Worm (Caenorhabditis elegans) whole organism, L4 larva: ENCODE results near the gene ZK637.15.

Experiments
- D1046.2 ChIP-seq: fragments of 200-800 bp; sonication (Bioruptor generic); IDR thresholded peaks from 2 replicates; pipeline ENCODE4 v1.3.6; 2022; ENCODE audit warnings: missing genetic modification characterization, missing compliant biosample characterization
- F26F4.8 ChIP-seq: fragments of 200-800 bp; sonication (Bioruptor generic); conservative IDR thresholded peaks from 2 replicates; pipeline ENCODE4 v1.3.6; 2022; ENCODE audit warnings: missing genetic modification characterization, missing compliant biosample characterization
- F37D6.2 ChIP-seq: sonication (generic microtip); optimal IDR thresholded peaks from 2 replicates; lab custom pipeline; 2016; ENCODE audit warnings: mild to moderate bottlenecking, missing genetic modification characterization, missing compliant biosample characterization
- F49E8.2 ChIP-seq: sonication (generic microtip); optimal IDR thresholded peaks from 2 replicates; lab custom pipeline; 2016; ENCODE audit warnings: missing compliant biosample characterization, mild to moderate bottlenecking, missing genetic modification characterization, borderline replicate concordance
- Y105C5A.15 ChIP-seq: fragments of 200-800 bp; sonication (Bioruptor generic); IDR thresholded peaks from 2 replicates; pipeline ENCODE4 v1.3.6; 2022; ENCODE audit warnings: missing genetic modification characterization, missing compliant biosample characterization
- Y48G9A.11 ChIP-seq: fragments of 200-800 bp; sonication (Bioruptor generic); IDR thresholded peaks from 2 replicates; pipeline ENCODE4 v1.3.6; 2022; ENCODE audit warnings: missing genetic modification reagents, missing genetic modification characterization, missing compliant biosample characterization
- Y5F2A.4 ChIP-seq: fragments of 200-800 bp; sonication (Bioruptor generic); optimal IDR thresholded peaks from 2 replicates; lab custom pipeline; 2018; ENCODE audit warnings: mild to moderate bottlenecking, missing genetic modification characterization, missing compliant biosample characterization
- Y75B8A.6 ChIP-seq: fragments of 200-800 bp; sonication (Bioruptor generic); IDR thresholded peaks from 2 replicates; pipeline ENCODE4 v1.3.6; 2022; ENCODE audit warnings: missing genetic modification reagents, missing genetic modification characterization, missing compliant biosample characterization
- ZK337.2 ChIP-seq: fragments of 200-800 bp; sonication (Bioruptor generic); IDR thresholded peaks from 2 replicates; pipeline ENCODE4 v1.3.6; 2022; ENCODE audit warnings: missing genetic modification reagents, missing genetic modification characterization, missing compliant biosample characterization
- ZK546.5 ChIP-seq, 2 experiments: sonication (generic microtip); optimal IDR thresholded peaks; 2 replicates each; lab custom pipeline; 2017; ENCODE audit warnings: missing biosample characterization in 2 of 2, missing genetic modification characterization in 2 of 2
- ama-1 ChIP-seq: fragments of 150-350 bp; optimal IDR thresholded peaks from 2 replicates; lab custom pipeline; 2014; ENCODE audit warnings: inconsistent platforms, mixed read lengths
- arid-1 ChIP-seq: fragments of 200-800 bp; sonication (Bioruptor generic); conservative IDR thresholded peaks from 2 replicates; pipeline ENCODE4 v1.3.6; 2022; ENCODE audit warnings: missing genetic modification reagents, missing genetic modification characterization, missing compliant biosample characterization
- ceh-28 ChIP-seq: fragments of 150-350 bp; optimal IDR thresholded peaks from 2 replicates; lab custom pipeline; 2014; ENCODE audit warnings: missing biosample characterization, missing genetic modification reagents, missing genetic modification characterization
- ceh-32 ChIP-seq: sonication (generic microtip); optimal IDR thresholded peaks from 2 replicates; lab custom pipeline; 2016; ENCODE audit warnings: mild to moderate bottlenecking, missing genetic modification characterization, missing compliant biosample characterization; ENCODE audit not compliant: poor library complexity
- ctbp-1 ChIP-seq: fragments of 200-800 bp; sonication (Bioruptor generic); IDR thresholded peaks from 2 replicates; pipeline ENCODE4 v1.3.6; 2022; ENCODE audit warnings: missing genetic modification reagents, missing genetic modification characterization, missing compliant biosample characterization
- daf-16 ChIP-seq, 3 experiments: sonication (generic microtip); optimal IDR thresholded peaks; 2 replicates each; lab custom pipeline; 2016 to 2017; ENCODE audit warnings: missing genetic modification characterization in 3 of 3, missing genetic modification reagents in 3 of 3, mild to moderate bottlenecking in 2 of 3, missing compliant biosample characterization in 2 of 3, missing biosample characterization in 1 of 3, moderate library complexity in 1 of 3
- dmd-8 ChIP-seq: fragments of 200-800 bp; sonication (Bioruptor generic); IDR thresholded peaks from 2 replicates; pipeline ENCODE4 v1.3.6; 2022; ENCODE audit warnings: missing genetic modification characterization, missing compliant biosample characterization
- dpl-1 ChIP-seq: fragments of 150-350 bp; optimal IDR thresholded peaks from 2 replicates; lab custom pipeline; 2014; ENCODE audit warnings: missing biosample characterization, missing genetic modification reagents, missing genetic modification characterization
- egl-43 ChIP-seq: fragments of 200-800 bp; sonication (Bioruptor generic); IDR thresholded peaks from 2 replicates; pipeline ENCODE4 v1.3.6; 2022; ENCODE audit warnings: missing genetic modification reagents, missing genetic modification characterization, missing compliant biosample characterization
- fos-1 ChIP-seq: fragments of 150-350 bp; optimal IDR thresholded peaks from 2 replicates; lab custom pipeline; 2014; ENCODE audit warnings: missing biosample characterization, missing genetic modification characterization
- gei-8 ChIP-seq: fragments of 200-800 bp; sonication (Bioruptor generic); optimal IDR thresholded peaks from 2 replicates; lab custom pipeline; 2018; ENCODE audit warnings: mild to moderate bottlenecking, missing genetic modification characterization, missing compliant biosample characterization
- hlh-11 ChIP-seq: fragments of 200-800 bp; sonication (Bioruptor generic); optimal IDR thresholded peaks from 2 replicates; lab custom pipeline; 2018; ENCODE audit warnings: mild to moderate bottlenecking, missing genetic modification characterization, missing compliant biosample characterization
- hmg-1.1 ChIP-seq: fragments of 200-800 bp; sonication (Bioruptor generic); IDR thresholded peaks from 2 replicates; pipeline ENCODE4 v1.3.6; 2022; ENCODE audit warnings: missing genetic modification reagents, missing genetic modification characterization, missing compliant biosample characterization
- lin-13 ChIP-seq: fragments of 150-350 bp; optimal IDR thresholded peaks from 2 replicates; lab custom pipeline; 2014; ENCODE audit warnings: missing biosample characterization, missing genetic modification reagents, missing genetic modification characterization
- madf-5 ChIP-seq, 2 experiments: fragments of 200-800 bp; sonication (Bioruptor generic); IDR thresholded peaks; 2 replicates each; pipeline ENCODE4 v1.3.6; 2022; ENCODE audit warnings: missing compliant biosample characterization in 2 of 2, missing genetic modification characterization in 2 of 2
- madf-9 ChIP-seq: fragments of 200-800 bp; sonication (Bioruptor generic); conservative IDR thresholded peaks from 2 replicates; pipeline ENCODE4 v1.3.6; 2022; ENCODE audit warnings: missing genetic modification reagents, missing genetic modification characterization, missing compliant biosample characterization
- mdl-1 ChIP-seq, 2 experiments: fragments of 150-350 bp in 1 of 2; sonication (generic microtip) in 1 of 2; optimal IDR thresholded peaks; 2 replicates each; lab custom pipeline; 2014 to 2017; ENCODE audit warnings: missing biosample characterization in 2 of 2, missing genetic modification characterization in 2 of 2
- mes-2 ChIP-seq: sonication (generic microtip); optimal IDR thresholded peaks from 2 replicates; lab custom pipeline; 2016; ENCODE audit warnings: missing genotype, mild to moderate bottlenecking, missing genetic modification characterization, missing compliant biosample characterization; ENCODE audit not compliant: poor library complexity, severe bottlenecking
- mxl-3 ChIP-seq: fragments of 200-800 bp; sonication (Bioruptor generic); optimal IDR thresholded peaks from 2 replicates; lab custom pipeline; 2018; ENCODE audit warnings: mild to moderate bottlenecking, missing genetic modification characterization, missing compliant biosample characterization
- nhr-10 ChIP-seq: fragments of 150-350 bp; optimal IDR thresholded peaks from 2 replicates; lab custom pipeline; 2014; ENCODE audit warnings: missing biosample characterization, missing genetic modification characterization
- nhr-102 ChIP-seq: sonication (generic microtip); optimal IDR thresholded peaks from 2 replicates; lab custom pipeline; 2016; ENCODE audit warnings: mild to moderate bottlenecking, missing genetic modification characterization, moderate library complexity, missing compliant biosample characterization
- nhr-11 ChIP-seq: fragments of 150-350 bp; optimal IDR thresholded peaks from 2 replicates; lab custom pipeline; 2014; ENCODE audit warnings: missing biosample characterization, missing genetic modification characterization
- nhr-28 ChIP-seq: fragments of 150-350 bp; optimal IDR thresholded peaks from 2 replicates; lab custom pipeline; 2014; ENCODE audit warnings: missing biosample characterization, missing genetic modification characterization
- nhr-48 ChIP-seq: sonication (generic microtip); optimal IDR thresholded peaks from 2 replicates; lab custom pipeline; 2016; ENCODE audit warnings: mild to moderate bottlenecking, missing genetic modification characterization, missing compliant biosample characterization
- nhr-76 ChIP-seq: fragments of 150-350 bp; optimal IDR thresholded peaks from 2 replicates; lab custom pipeline; 2014; ENCODE audit warnings: missing biosample characterization, missing genetic modification characterization
- nhr-77 ChIP-seq: fragments of 150-350 bp; optimal IDR thresholded peaks from 2 replicates; lab custom pipeline; 2014; ENCODE audit warnings: missing biosample characterization, missing genetic modification characterization
- pha-4 ChIP-seq, 2 experiments: fragments of 150-350 bp in 1 of 2; fragments of 200-800 bp in 1 of 2; sonication (Bioruptor generic) in 1 of 2; IDR thresholded peaks in 1 of 2; optimal IDR thresholded peaks in 1 of 2; 2 replicates each; pipeline versions ENCODE4 v1.3.6 to Lab custom; 2014 to 2022; ENCODE audit warnings: missing genetic modification characterization in 2 of 2, missing genetic modification reagents in 2 of 2, missing biosample characterization in 1 of 2, missing compliant biosample characterization in 1 of 2
- rbr-2 ChIP-seq: sonication (generic microtip); optimal IDR thresholded peaks from 2 replicates; lab custom pipeline; 2016; ENCODE audit warnings: missing genotype, missing genetic modification characterization, missing compliant biosample characterization
- set-16 ChIP-seq: fragments of 200-800 bp; sonication (Bioruptor generic); IDR thresholded peaks from 2 replicates; pipeline ENCODE4 v1.3.6; 2022; ENCODE audit warnings: missing genetic modification reagents, missing genetic modification characterization, missing compliant biosample characterization
- skn-1 ChIP-seq: fragments of 150-350 bp; optimal IDR thresholded peaks from 2 replicates; lab custom pipeline; 2014; ENCODE audit warnings: missing biosample characterization, missing genetic modification characterization
- snpc-1.2 ChIP-seq: fragments of 200-800 bp; sonication (Bioruptor generic); IDR thresholded peaks from 2 replicates; pipeline ENCODE4 v1.3.6; 2022; ENCODE audit warnings: missing genetic modification reagents, missing genetic modification characterization, missing compliant biosample characterization
- snpc-4 ChIP-seq: fragments of 150-350 bp; optimal IDR thresholded peaks from 2 replicates; lab custom pipeline; 2014; ENCODE audit warnings: missing biosample characterization, missing genetic modification characterization
- spr-3 ChIP-seq: fragments of 200-800 bp; sonication (Bioruptor generic); optimal IDR thresholded peaks from 2 replicates; lab custom pipeline; 2018; ENCODE audit warnings: mild to moderate bottlenecking, missing genetic modification characterization, missing compliant biosample characterization
- unc-130 ChIP-seq: sonication (generic microtip); optimal IDR thresholded peaks from 2 replicates; lab custom pipeline; 2016; ENCODE audit warnings: missing genetic modification reagents, missing genetic modification characterization, missing compliant biosample characterization
- vab-7 ChIP-seq: fragments of 200-800 bp; sonication (Bioruptor generic); IDR thresholded peaks from 2 replicates; pipeline ENCODE4 v1.3.6; 2022; ENCODE audit warnings: missing genetic modification reagents, missing genetic modification characterization, missing compliant biosample characterization
- zag-1 ChIP-seq: fragments of 150-350 bp; optimal IDR thresholded peaks from 2 replicates; lab custom pipeline; 2014; ENCODE audit warnings: missing biosample characterization, missing genetic modification characterization
- zfp-2 ChIP-seq: sonication (generic microtip); optimal IDR thresholded peaks from 2 replicates; lab custom pipeline; 2016; ENCODE audit warnings: mild to moderate bottlenecking, missing genetic modification characterization, missing compliant biosample characterization
- zfp-3 ChIP-seq: fragments of 200-800 bp; sonication (Bioruptor generic); conservative IDR thresholded peaks from 2 replicates; pipeline ENCODE4 v1.3.6; 2022; ENCODE audit warnings: missing genetic modification reagents, missing genetic modification characterization, missing compliant biosample characterization
- zip-11 ChIP-seq: fragments of 200-800 bp; sonication (Bioruptor generic); IDR thresholded peaks from 2 replicates; pipeline ENCODE4 v1.3.6; 2022; ENCODE audit warnings: missing genetic modification characterization, missing compliant biosample characterization
- ztf-7 ChIP-seq: fragments of 150-350 bp; optimal IDR thresholded peaks from 2 replicates; lab custom pipeline; 2014; ENCODE audit warnings: missing biosample characterization, missing genetic modification characterization

ZK637.15 gene

ce11 chrIII:8937571-8937970 lies 17.7 kb downstream of the ZK637.15 start (continued):
- peak; percentile 30 for TF ChIP-seq spr-3 (GFP tag; lab: Kevin White, UChicago)
- peak; percentile 63; the same call in 1 of the 2 replicates for TF ChIP-seq D1046.2 (GFP tag; lab: Robert Waterston, UW)
- TF ChIP-seq gei-8, result peak; percentile 62
- TF ChIP-seq ceh-28, result no peak
- peak; percentile 93 for TF ChIP-seq hmg-1.1 (GFP tag; lab: Robert Waterston, UW)
- no peak for TF ChIP-seq ZK546.5 (tag; optimal IDR thresholded peaks at IDR 0.05; lab: Kevin White, UChicago)
- TF ChIP-seq dpl-1 (GFP tag; lab: Kevin White, UChicago), result no peak
- TF ChIP-seq nhr-10, result no peak
- peak; percentile 65; the same call in 1 of the 2 replicates for TF ChIP-seq madf-9 (GFP tag; lab: Robert Waterston, UW)
- peak; percentile 21; the same call in 1 of the 2 replicates for TF ChIP-seq Y105C5A.15 (GFP tag; lab: Robert Waterston, UW)
- peak; percentile 75 for TF ChIP-seq mxl-3 (GFP tag; lab: Kevin White, UChicago)
- TF ChIP-seq zfp-2 (tag; lab: Kevin White, UChicago), result no peak
- TF ChIP-seq nhr-48 (tag; lab: Kevin White, UChicago), result no peak
- no peak for TF ChIP-seq snpc-4 (tag; lab: Kevin White, UChicago)
- peak; percentile 78 for TF ChIP-seq ZK337.2 (GFP tag; lab: Robert Waterston, UW)
- TF ChIP-seq lin-13 (GFP tag; lab: Kevin White, UChicago), result peak; percentile 73
- TF ChIP-seq ama-1 (lab: Kevin White, UChicago), result no peak
- peak; percentile 58 for TF ChIP-seq nhr-77 (tag; lab: Kevin White, UChicago)
- peak; percentile 47 for TF ChIP-seq nhr-28 (tag; lab: Kevin White, UChicago)
- TF ChIP-seq skn-1 (tag; lab: Kevin White, UChicago), result no peak
- peak; percentile 63 to 75; a peak in 2 of 4 replicates for TF ChIP-seq madf-5 (GFP tag; IDR thresholded peaks at IDR 0.05; lab: Robert Waterston, UW)
- peak; percentile 53; the same call in 1 of the 2 replicates for TF ChIP-seq Y48G9A.11 (GFP tag; lab: Robert Waterston, UW)
- peak; percentile 81 for TF ChIP-seq zfp-3 (GFP tag; lab: Robert Waterston, UW)
- peak; percentile 73 for TF ChIP-seq F49E8.2
- no peak; the same call in 1 of the 2 replicates for TF ChIP-seq egl-43
- peak; percentile 50 for TF ChIP-seq F37D6.2 (tag; lab: Kevin White, UChicago)
- TF ChIP-seq fos-1, result no peak
- peak; percentile 87 for TF ChIP-seq arid-1 (GFP tag; lab: Robert Waterston, UW)
- TF ChIP-seq nhr-102 (tag; lab: Kevin White, UChicago), result no peak
- TF ChIP-seq rbr-2, result peak; percentile 88
- peak; percentile 56 for TF ChIP-seq unc-130 (GFP tag; lab: Kevin White, UChicago)
- TF ChIP-seq ctbp-1 (GFP tag; lab: Robert Waterston, UW), result peak; percentile 89
- TF ChIP-seq pha-4 (GFP tag; IDR thresholded peaks at IDR 0.05; lab: Robert Waterston, UW), result peak; percentile 82
- TF ChIP-seq pha-4 (tag; optimal IDR thresholded peaks at IDR 0.05; lab: Kevin White, UChicago), result no peak
- no peak for TF ChIP-seq set-16 (GFP tag; lab: Robert Waterston, UW)
- TF ChIP-seq zag-1, result no peak
- peak in 1 of 2 experiments; percentile 70 for TF ChIP-seq mdl-1 (tag; optimal IDR thresholded peaks at IDR 0.05; lab: Kevin White, UChicago)
- peak; percentile 90 for TF ChIP-seq mes-2 (tag; lab: Kevin White, UChicago)
- peak; percentile 78 to 89 for TF ChIP-seq daf-16 (GFP tag; optimal IDR thresholded peaks at IDR 0.05; lab: Kevin White, UChicago)
- TF ChIP-seq daf-16 (tag; optimal IDR thresholded peaks at IDR 0.05; lab: Kevin White, UChicago), result no peak
- TF ChIP-seq dmd-8 (GFP tag; lab: Robert Waterston, UW), result peak; percentile 78; the same call in 1 of the 2 replicates
- no peak for TF ChIP-seq zip-11 (GFP tag; lab: Robert Waterston, UW)
- peak; percentile 10 for TF ChIP-seq nhr-11 (tag; lab: Kevin White, UChicago)
- no peak for TF ChIP-seq nhr-76 (tag; lab: Kevin White, UChicago)
- peak; percentile 88 for TF ChIP-seq vab-7 (GFP tag; lab: Robert Waterston, UW)
- peak; percentile 5 for TF ChIP-seq ceh-32 (tag; lab: Kevin White, UChicago)
- no peak for TF ChIP-seq snpc-1.2
- peak; percentile 46 for TF ChIP-seq ztf-7 (tag; lab: Kevin White, UChicago)
- peak; percentile 77 for TF ChIP-seq Y5F2A.4 (GFP tag; lab: Kevin White, UChicago)
- peak; percentile 81 for TF ChIP-seq hlh-11 (tag; lab: Kevin White, UChicago)
- peak; percentile 88; the same call in 1 of the 2 replicates for TF ChIP-seq Y75B8A.6 (GFP tag; lab: Robert Waterston, UW)
- peak; percentile 71; the same call in 1 of the 2 replicates for TF ChIP-seq F26F4.8
